Worm (Caenorhabditis elegans) whole organism, midembryonic: ENCODE measurements around the gene srsx-15.
A peak's percentile ranks its signal among the peaks of the same experiment; 100 is the strongest.

Experiments used
- cog-1 ChIP-seq: sonication (generic microtip); optimal IDR thresholded peaks from 2 replicates; lab custom pipeline; 2016; ENCODE audit warnings: missing genetic modification characterization, missing compliant biosample characterization
- flt-1 ChIP-seq: fragments of 200-800 bp; sonication (Bioruptor generic); IDR thresholded peaks from 2 replicates; pipeline ENCODE4 v1.3.6; 2022; ENCODE audit warnings: missing genetic modification characterization, missing compliant biosample characterization
- klf-2 ChIP-seq: fragments of 200-800 bp; sonication (Bioruptor generic); conservative IDR thresholded peaks from 2 replicates; pipeline ENCODE4 v1.3.6; 2022; ENCODE audit warnings: missing genetic modification reagents, missing genetic modification characterization, missing compliant biosample characterization
- ref-1 ChIP-seq: fragments of 200-800 bp; sonication (Bioruptor generic); conservative IDR thresholded peaks from 2 replicates; pipeline ENCODE4 v1.3.6; 2022; ENCODE audit warnings: missing genetic modification reagents, missing genetic modification characterization, missing compliant biosample characterization
- ztf-23 ChIP-seq: fragments of 200-800 bp; sonication (Bioruptor generic); IDR thresholded peaks from 2 replicates; pipeline ENCODE4 v1.3.6; 2022; ENCODE audit warnings: missing genetic modification reagents, missing genetic modification characterization, missing compliant biosample characterization

ce11 chrIV:5604465-5604864 is 19.2 kb downstream of the srsx-15 start:
- TF ChIP-seq flt-1 (GFP tag; lab: Robert Waterston, UW) (no peak), ztf-23 (GFP tag; lab: Robert Waterston, UW) (no peak), cog-1 (tag; lab: Kevin White, UChicago) (peak; percentile 47), klf-2 (GFP tag; lab: Robert Waterston, UW) (no peak), ref-1 (no peak)
